Fruit fly (Drosophila melanogaster): Measurements from ENCODE around the gene RpL17.

DNA sequence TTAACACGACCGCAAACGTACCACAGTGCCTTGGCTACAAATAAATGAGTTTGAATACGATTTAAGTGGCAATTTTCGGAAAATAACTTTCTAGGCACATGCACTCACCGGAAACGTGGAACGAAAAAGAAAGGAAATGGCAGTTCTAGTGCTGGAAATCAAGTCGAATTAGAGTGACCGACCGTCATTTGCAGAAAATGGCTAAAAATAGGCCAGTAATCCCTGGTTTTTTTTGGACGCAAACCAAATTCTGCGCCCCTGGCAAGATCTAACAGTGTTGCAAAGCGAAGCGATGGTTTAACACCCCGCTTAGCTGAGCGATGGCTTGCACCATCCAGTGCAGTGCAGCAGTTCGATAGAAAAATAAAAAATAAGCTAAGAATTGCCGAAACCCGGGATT, at the start of gene RpL17:
- TF ChIP-seq CG13204 (GFP tag; optimal IDR thresholded peaks at IDR 0.05), result peak; percentile 70
- peak; percentile 66 for TF ChIP-seq CG34367 (tag; optimal IDR thresholded peaks at IDR 0.05)

Measured in whole organism, pupa.